Fruit fly (Drosophila melanogaster) ovary, adult (tissue): Measurements from ENCODE around the gene CG31913.

Experiments used
- CG17801 ChIP-seq: fragments of 200-800 bp; optimal IDR thresholded peaks from 2 replicates; lab custom pipeline; 2019; ENCODE audit warnings: missing biosample characterization, mild to moderate bottlenecking, missing genetic modification characterization, moderate library complexity; ENCODE audit not compliant: partially characterized antibody

The CG31913 gene

dm6 chr2L:5782866-5783265, 965 bp upstream of the CG31913 start:
- TF ChIP-seq CG17801 (GFP tag; lab: Kevin White, UChicago) = no peak

- no peak for TF ChIP-seq CG17801 (GFP tag; lab: Kevin White, UChicago)
These were observed 5.4 kb downstream of the CG31913 start for dm6 chr2L:5789268-5789667.

- TF ChIP-seq CG17801 (GFP tag; lab: Kevin White, UChicago) = no peak
These were observed 7.1 kb downstream of the CG31913 start for dm6 chr2L:5790799-5791526.

dm6 chr2L:5793098-5793497, 9.3 kb downstream of the CG31913 start:
- no peak for TF ChIP-seq CG17801 (GFP tag; lab: Kevin White, UChicago)

dm6 chr2L:5795192-5795591, 11.4 kb downstream of the CG31913 start:
- TF ChIP-seq CG17801 (GFP tag; lab: Kevin White, UChicago) = no peak

- no peak for TF ChIP-seq CG17801 (GFP tag; lab: Kevin White, UChicago)
These were observed 14.1 kb downstream of the CG31913 start for dm6 chr2L:5797977-5798376.

- no peak for TF ChIP-seq CG17801 (GFP tag; lab: Kevin White, UChicago)
These were observed 14.8 kb downstream of the CG31913 start for dm6 chr2L:5798629-5799028.

- peak; percentile 39 for TF ChIP-seq CG17801 (GFP tag; lab: Kevin White, UChicago)
These were observed 15.9 kb downstream of the CG31913 start, which contains the start of gene CG9171 for dm6 chr2L:5799435-5800387. CG9171 (minus strand) TSS chr2L:5800253.

- TF ChIP-seq CG17801 (GFP tag; lab: Kevin White, UChicago) = no peak
These were observed 16.5 kb downstream of the CG31913 start for dm6 chr2L:5800388-5800748.

dm6 chr2L:5801926-5802325, 18.1 kb downstream of the CG31913 start, which contains the start of the genes CG14005 and CG7239:
CG14005 (minus strand) TSS chr2L:5801975.
CG7239 (plus strand) TSS chr2L:5802220.
- no peak for TF ChIP-seq CG17801 (GFP tag; lab: Kevin White, UChicago)

dm6 chr2L:5804077-5804476, 20.2 kb downstream of the CG31913 start:
- no peak for TF ChIP-seq CG17801 (GFP tag; lab: Kevin White, UChicago)

dm6 chr2L:5805091-5805817, 21.4 kb downstream of the CG31913 start, which contains the start of gene CG11034:
CG11034 (plus strand) TSS chr2L:5805395.
- no peak for TF ChIP-seq CG17801 (GFP tag; lab: Kevin White, UChicago)

- no peak for TF ChIP-seq CG17801 (GFP tag; lab: Kevin White, UChicago)
These were observed 27.4 kb downstream of the CG31913 start, which contains the start of gene CG43307 for dm6 chr2L:5811274-5811673. CG43307 (plus strand) TSS chr2L:5811574.

- TF ChIP-seq CG17801 (GFP tag; lab: Kevin White, UChicago) = no peak
These were observed 34.5 kb downstream of the CG31913 start, which contains the start of gene COX6CL for dm6 chr2L:5818343-5818742. COX6CL (minus strand) TSS chr2L:5818443.
